Worm (Caenorhabditis elegans): ENCODE data around the gene hrg-6.
A peak's percentile ranks its signal among the peaks of the same experiment; 100 is the strongest.
"Not testable (repeated sequence)": the region's sequence is repeated elsewhere in the genome, so short reads cannot be mapped to it uniquely, and the experiment has no call there.

The hrg-6 gene

ce11 chrIV:11068314-11068713, 35.9 kb downstream of the hrg-6 start (continued):
- TF ChIP-seq dmd-4 (tag; optimal IDR thresholded peaks at IDR 0.05) (no peak), lin-13 (GFP tag; optimal IDR thresholded peaks at IDR 0.05) (no peak), nhr-12 (tag; optimal IDR thresholded peaks at IDR 0.05) (no peak), lin-39 (tag; optimal IDR thresholded peaks at IDR 0.05) (no peak), snpc-4 (tag; optimal IDR thresholded peaks at IDR 0.05) (no peak), lsy-2 (tag; optimal IDR thresholded peaks at IDR 0.05) (peak in 1 of 2 experiments; percentile 77), unc-39 (tag; optimal IDR thresholded peaks at IDR 0.05) (no peak), nhr-77 (tag; optimal IDR thresholded peaks at IDR 0.05) (no peak), mdl-1 (tag; optimal IDR thresholded peaks at IDR 0.05) (no peak), aly-2 (tag; optimal IDR thresholded peaks at IDR 0.05) (no peak), ztf-4 (tag; optimal IDR thresholded peaks at IDR 0.05) (peak; percentile 62), crh-2 (tag; optimal IDR thresholded peaks at IDR 0.05) (no peak), alr-1 (tag; optimal IDR thresholded peaks at IDR 0.05) (no peak), nhr-129 (tag; optimal IDR thresholded peaks at IDR 0.05) (peak; percentile 87), mbf-1 (tag; optimal IDR thresholded peaks at IDR 0.05) (no peak)

DNA sequence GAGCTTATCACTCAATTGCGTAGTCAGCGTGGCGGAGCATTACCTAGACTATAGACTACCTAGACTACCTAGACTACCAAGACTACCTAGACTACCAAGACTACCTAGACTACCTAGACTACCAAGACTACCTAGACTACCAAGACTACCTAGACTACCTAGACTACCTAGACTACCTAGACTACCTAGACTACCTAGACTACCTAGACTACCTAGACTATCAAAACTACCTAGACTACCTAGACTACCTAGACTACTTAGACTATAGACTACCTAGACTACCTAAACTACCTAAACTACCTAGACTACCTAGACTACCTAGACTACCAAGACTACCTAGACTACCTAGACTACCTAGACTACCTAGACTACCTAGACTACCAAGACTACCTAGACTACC, 38.5 kb downstream of the hrg-6 start:
- not testable (repeated sequence) for TF ChIP-seq sma-9 (GFP tag; optimal IDR thresholded peaks at IDR 0.05)
- peak; percentile 59 for TF ChIP-seq sma-9 (tag; optimal IDR thresholded peaks at IDR 0.05)
- peak; percentile 76 for TF ChIP-seq nhr-237 (tag; optimal IDR thresholded peaks at IDR 0.05)

ce11 chrIV:11078482-11078881, 46.1 kb downstream of the hrg-6 start, which contains the start of gene Y5F2A.4:
Gene Y5F2A.4 (minus strand): TSS chrIV:11078582.
- TF ChIP-seq blmp-1 (tag; optimal IDR thresholded peaks at IDR 0.05; ENCODE audit: insufficient read depth) (no peak), ztf-11 (tag; optimal IDR thresholded peaks at IDR 0.05) (no peak)

ce11 chrIV:11080823-11081285, 48.5 kb downstream of the hrg-6 start, which contains the start of gene atg-7:
Gene atg-7 (minus strand): TSS chrIV:11081055.
- TF ChIP-seq elt-3 (tag; optimal IDR thresholded peaks at IDR 0.05) (no peak), lin-11 (tag; optimal IDR thresholded peaks at IDR 0.05) (no peak), nhr-77 (tag; optimal IDR thresholded peaks at IDR 0.05) (no peak), ama-1 (optimal IDR thresholded peaks at IDR 0.05) (peak; percentile 64), crh-2 (tag; optimal IDR thresholded peaks at IDR 0.05) (no peak), lin-13 (GFP tag; optimal IDR thresholded peaks at IDR 0.05) (peak; percentile 20), unc-39 (tag; optimal IDR thresholded peaks at IDR 0.05) (no peak), nhr-25 (tag; optimal IDR thresholded peaks at IDR 0.05) (peak; percentile 18), Y55F3AM.14 (GFP tag; optimal IDR thresholded peaks at IDR 0.05) (peak; percentile 21), nhr-12 (tag; optimal IDR thresholded peaks at IDR 0.05) (no peak), mbf-1 (tag; optimal IDR thresholded peaks at IDR 0.05) (no peak), gmeb-1 (tag; optimal IDR thresholded peaks at IDR 0.05) (no peak), ztf-4 (tag; optimal IDR thresholded peaks at IDR 0.05) (peak; percentile 41), nhr-11 (tag; optimal IDR thresholded peaks at IDR 0.05) (no peak), ceh-16 (tag; optimal IDR thresholded peaks at IDR 0.05) (no peak), nhr-129 (tag; optimal IDR thresholded peaks at IDR 0.05) (peak; percentile 7), zag-1 (tag; optimal IDR thresholded peaks at IDR 0.05) (no peak), peb-1 (tag; optimal IDR thresholded peaks at IDR 0.05) (no peak), lsy-2 (tag; optimal IDR thresholded peaks at IDR 0.05) (peak in 1 of 2 experiments; percentile 36), unc-55 (GFP tag; optimal IDR thresholded peaks at IDR 0.05) (no peak), elt-1 (tag; optimal IDR thresholded peaks at IDR 0.05) (no peak)

- TF ChIP-seq lin-13 (GFP tag; optimal IDR thresholded peaks at IDR 0.05) (no peak), aly-2 (tag; optimal IDR thresholded peaks at IDR 0.05) (no peak), nhr-129 (tag; optimal IDR thresholded peaks at IDR 0.05) (peak; percentile 12)
Measured at ce11 chrIV:11082153-11082552, 49.8 kb downstream of the hrg-6 start, which contains the start of gene let-70. Gene let-70 (minus strand): TSS chrIV:11082253.

- TF ChIP-seq egl-27 (tag; optimal IDR thresholded peaks at IDR 0.05) (peak; percentile 93), fos-1 (tag; optimal IDR thresholded peaks at IDR 0.05) (peak; percentile 85), nhr-25 (tag; optimal IDR thresholded peaks at IDR 0.05) (peak; percentile 94), elt-1 (tag; optimal IDR thresholded peaks at IDR 0.05) (no peak), lin-39 (tag; optimal IDR thresholded peaks at IDR 0.05) (peak; percentile 25), ceh-16 (tag; optimal IDR thresholded peaks at IDR 0.05) (no peak), sem-4 (tag; optimal IDR thresholded peaks at IDR 0.05) (peak; percentile 96), mbf-1 (tag; optimal IDR thresholded peaks at IDR 0.05) (no peak), C34F6.9 (tag; optimal IDR thresholded peaks at IDR 0.05) (peak; percentile 99), unc-62 (GFP tag; optimal IDR thresholded peaks at IDR 0.05) (peak; percentile 21), alr-1 (tag; optimal IDR thresholded peaks at IDR 0.05) (peak; percentile 62), gmeb-1 (tag; optimal IDR thresholded peaks at IDR 0.05) (peak; percentile 64), lin-13 (GFP tag; optimal IDR thresholded peaks at IDR 0.05) (peak; percentile 86), aly-2 (tag; optimal IDR thresholded peaks at IDR 0.05) (no peak), mdl-1 (tag; optimal IDR thresholded peaks at IDR 0.05) (peak; percentile 61 to 84), nhr-12 (tag; optimal IDR thresholded peaks at IDR 0.05) (no peak), lsy-2 (tag; optimal IDR thresholded peaks at IDR 0.05) (peak; percentile 76 to 94), nhr-23 (tag; optimal IDR thresholded peaks at IDR 0.05) (peak; percentile 42), ama-1 (optimal IDR thresholded peaks at IDR 0.05) (peak; percentile 90), ZK546.5 (tag; optimal IDR thresholded peaks at IDR 0.05) (peak; percentile 44), unc-55 (GFP tag; optimal IDR thresholded peaks at IDR 0.05) (peak; percentile 94), elt-3 (tag; optimal IDR thresholded peaks at IDR 0.05) (no peak), peb-1 (tag; optimal IDR thresholded peaks at IDR 0.05) (no peak), Y55F3AM.14 (GFP tag; optimal IDR thresholded peaks at IDR 0.05) (peak; percentile 83), blmp-1 (tag; optimal IDR thresholded peaks at IDR 0.05; ENCODE audit: insufficient read depth) (peak; percentile 92), skn-1 (tag; optimal IDR thresholded peaks at IDR 0.05) (peak; percentile 3), nhr-11 (tag; optimal IDR thresholded peaks at IDR 0.05) (no peak)
Measured at ce11 chrIV:11082789-11083235, 50.4 kb downstream of the hrg-6 start.

Measured in whole organism, L2 larva.